Fruit fly (Drosophila melanogaster): ENCODE measurements around the gene byn.

DNA sequence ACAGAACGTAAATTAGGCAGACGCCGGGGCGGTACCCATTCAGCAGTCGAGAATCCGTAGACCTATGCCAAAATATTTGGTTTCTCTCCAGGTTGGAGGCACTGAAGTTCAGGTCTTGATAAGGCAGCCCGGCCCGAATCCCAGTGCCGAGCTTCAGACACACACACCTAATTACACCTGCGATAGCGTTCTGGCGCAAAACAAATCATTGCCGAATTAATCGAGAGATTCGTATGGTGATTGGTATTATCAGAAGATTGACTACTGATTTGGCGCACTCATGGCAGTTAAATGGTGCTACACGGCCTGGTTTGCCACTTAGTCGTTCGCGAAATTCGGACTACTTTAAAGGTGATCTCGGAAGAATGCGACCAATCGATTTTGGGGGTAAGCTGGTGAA, 19.9 kb downstream of the byn start, which contains the start of gene CG7252:
- TF ChIP-seq CTCF (optimal IDR thresholded peaks at IDR 0.05) (no peak), CG8478 (optimal IDR thresholded peaks at IDR 0.05) (no peak)

Data from S2 (cell line).